Fruit fly (Drosophila melanogaster): ENCODE data around the gene CG31678.
A peak's percentile ranks its signal among the peaks of the same experiment; 100 is the strongest.

The CG31678 gene

dm6 chr2L:20645394-20645869, 30.3 kb downstream of the CG31678 start, which contains the start of the genes phr6-4 and CG2608 (continued):
- TF ChIP-seq CG6765 (GFP tag; optimal IDR thresholded peaks at IDR 0.05) (peak; percentile 85), CG11093 (GFP tag; IDR thresholded peaks at IDR 0.05) (peak; percentile 85), eyg (GFP tag; optimal IDR thresholded peaks at IDR 0.05) (peak; percentile 66), yki (optimal IDR thresholded peaks at IDR 0.05) (no peak), HHEX (GFP tag; optimal IDR thresholded peaks at IDR 0.05) (peak; percentile 89), Dbx (GFP tag; IDR thresholded peaks at IDR 0.05) (peak; percentile 90), gt (GFP tag; IDR thresholded peaks at IDR 0.05) (peak; percentile 64), Optix (GFP tag; IDR thresholded peaks at IDR 0.05) (peak; percentile 60; the same call in 1 of the 3 replicates), CG34376 (GFP tag; optimal IDR thresholded peaks at IDR 0.05) (peak; percentile 90), ind (GFP tag; optimal IDR thresholded peaks at IDR 0.05) (peak; percentile 93), HLH3B (GFP tag; IDR thresholded peaks at IDR 0.05) (peak; percentile 81), HmgZ (tag; optimal IDR thresholded peaks at IDR 0.05) (peak; percentile 94), CG4282 (GFP tag; optimal IDR thresholded peaks at IDR 0.05) (peak; percentile 58), ERR (GFP tag; optimal IDR thresholded peaks at IDR 0.05) (peak; percentile 34), Hr51 (GFP tag; optimal IDR thresholded peaks at IDR 0.05) (peak; percentile 84 to 94), E2f2 (GFP tag; IDR thresholded peaks at IDR 0.05) (peak; percentile 81), prd (optimal IDR thresholded peaks at IDR 0.05) (no peak), prd (GFP tag; IDR thresholded peaks at IDR 0.05) (peak; percentile 90), row (GFP tag; IDR thresholded peaks at IDR 0.05) (peak; percentile 94), CG10321 (GFP tag; IDR thresholded peaks at IDR 0.05) (peak; percentile 56; the same call in 1 of the 2 replicates), tup (GFP tag; optimal IDR thresholded peaks at IDR 0.05) (peak; percentile 76), Six4 (GFP tag; optimal IDR thresholded peaks at IDR 0.05) (peak; percentile 89), sima (GFP tag; optimal IDR thresholded peaks at IDR 0.05) (peak; percentile 24), repo (GFP tag; optimal IDR thresholded peaks at IDR 0.05) (peak; percentile 66), CG16813 (GFP tag; IDR thresholded peaks at IDR 0.05; ENCODE audit: partially characterized antibody) (no peak), pita (GFP tag; optimal IDR thresholded peaks at IDR 0.05) (no peak), ci (GFP tag; IDR thresholded peaks at IDR 0.05) (peak; percentile 87; the same call in 2 of the 3 replicates), CG6791 (GFP tag; IDR thresholded peaks at IDR 0.05; ENCODE audit: partially characterized antibody) (no peak), dmrt99B (tag; optimal IDR thresholded peaks at IDR 0.05) (peak; percentile 93), unpg (GFP tag; optimal IDR thresholded peaks at IDR 0.05) (peak; percentile 94), Nf-YA (GFP tag; IDR thresholded peaks at IDR 0.05) (peak; percentile 61), CG10979 (tag; optimal IDR thresholded peaks at IDR 0.05) (peak; percentile 93), CG17361 (GFP tag; IDR thresholded peaks at IDR 0.05) (peak; percentile 97), pb (GFP tag; optimal IDR thresholded peaks at IDR 0.05) (peak; percentile 51), Pdp1 (GFP tag; optimal IDR thresholded peaks at IDR 0.05) (peak; percentile 91 to 93), Usf (GFP tag; optimal IDR thresholded peaks at IDR 0.05) (peak; percentile 84), gem (tag; optimal IDR thresholded peaks at IDR 0.05) (peak; percentile 97), onecut (GFP tag; IDR thresholded peaks at IDR 0.05) (peak; percentile 81), CG10462 (GFP tag; optimal IDR thresholded peaks at IDR 0.05) (peak; percentile 84), PHDP (tag; optimal IDR thresholded peaks at IDR 0.05) (peak; percentile 96), CG14014 (GFP tag; IDR thresholded peaks at IDR 0.05) (peak; percentile 85), br (optimal IDR thresholded peaks at IDR 0.05) (no peak), Elba2 (GFP tag; optimal IDR thresholded peaks at IDR 0.05) (no peak), MESR4 (GFP tag; optimal IDR thresholded peaks at IDR 0.05) (peak; percentile 22), lab (GFP tag; optimal IDR thresholded peaks at IDR 0.05) (peak; percentile 94), sens-2 (GFP tag; IDR thresholded peaks at IDR 0.05) (peak; percentile 30; the same call in 1 of the 2 replicates), CG4328 (GFP tag; optimal IDR thresholded peaks at IDR 0.05) (peak; percentile 78), CG8281 (tag; optimal IDR thresholded peaks at IDR 0.05) (peak; percentile 80), GATAe (GFP tag; conservative IDR thresholded peaks at IDR 0.05) (peak; percentile 49), Jarid2 (GFP tag; optimal IDR thresholded peaks at IDR 0.05) (peak; percentile 66), mam (GFP tag; optimal IDR thresholded peaks at IDR 0.05) (peak; percentile 91)

Measured in whole organism, embryonic.